Worm (Caenorhabditis elegans): ENCODE data around the gene F55G7.1.

ce11 chrX:11924158-11924557 lies at the start of gene F55G7.1:
- TF ChIP-seq F44E2.7 (GFP tag; IDR thresholded peaks at IDR 0.05): no peak
- peak in 1 of 2 experiments; percentile 14 for TF ChIP-seq lsy-2 (tag; optimal IDR thresholded peaks at IDR 0.05)
- no peak for TF ChIP-seq nhr-237 (tag; optimal IDR thresholded peaks at IDR 0.05)
- TF ChIP-seq fos-1 (tag; optimal IDR thresholded peaks at IDR 0.05): no peak
- TF ChIP-seq tra-1 (GFP tag; IDR thresholded peaks at IDR 0.05): no peak
- TF ChIP-seq rbr-2 (tag; optimal IDR thresholded peaks at IDR 0.05): peak; percentile 68
- no peak for TF ChIP-seq R02D3.7 (tag; optimal IDR thresholded peaks at IDR 0.05)
- peak; percentile 13 for TF ChIP-seq nhr-48 (tag; optimal IDR thresholded peaks at IDR 0.05)
- no peak for TF ChIP-seq unc-39 (tag; optimal IDR thresholded peaks at IDR 0.05)
- TF ChIP-seq snpc-4 (tag; optimal IDR thresholded peaks at IDR 0.05): no peak
- no peak for TF ChIP-seq lin-15B (tag; optimal IDR thresholded peaks at IDR 0.05)
